Fruit fly (Drosophila melanogaster) whole organism, embryonic: ENCODE data around the gene Obp19b.

Experiments used
- Ada2b ChIP-seq: fragments of 200-800 bp; sonication (Bioruptor generic); IDR thresholded peaks from 2 replicates; pipeline ENCODE4 v1.3.6; 2022; ENCODE audit warnings: missing biosample characterization, missing genetic modification characterization
- CG10267 ChIP-seq: fragments of 200-800 bp; sonication (Bioruptor generic); optimal IDR thresholded peaks from 2 replicates; lab custom pipeline; 2018; ENCODE audit warnings: missing biosample characterization, mild to moderate bottlenecking, missing genetic modification characterization, moderate library complexity
- CG11456 ChIP-seq: fragments of 200-800 bp; sonication (Bioruptor generic); IDR thresholded peaks from 3 replicates; pipeline ENCODE4 v1.3.6; 2022; ENCODE audit warnings: missing biosample characterization, missing genetic modification characterization
- CG12299 ChIP-seq: fragments of 200-800 bp; sonication (Bioruptor generic); optimal IDR thresholded peaks from 2 replicates; lab custom pipeline; 2018; ENCODE audit warnings: missing biosample characterization, mild to moderate bottlenecking, missing genetic modification characterization
- CG13287 ChIP-seq: fragments of 200-800 bp; sonication (Bioruptor generic); IDR thresholded peaks from 2 replicates; pipeline ENCODE4 v1.3.6; 2022; ENCODE audit warnings: missing biosample characterization, missing genetic modification characterization; ENCODE audit not compliant: partially characterized antibody
- CG13424 ChIP-seq: fragments of 200-800 bp; sonication (Bioruptor generic); optimal IDR thresholded peaks from 2 replicates; lab custom pipeline; 2019; ENCODE audit warnings: missing biosample characterization, mild to moderate bottlenecking, missing genetic modification characterization, moderate library complexity
- CG13775 ChIP-seq: fragments of 200-800 bp; sonication (Bioruptor generic); optimal IDR thresholded peaks from 3 replicates; lab custom pipeline; 2017; ENCODE audit warnings: missing biosample characterization, mild to moderate bottlenecking, missing genetic modification characterization
- CG18764 ChIP-seq: fragments of 200-800 bp; sonication (Bioruptor generic); optimal IDR thresholded peaks from 3 replicates; lab custom pipeline; 2016; ENCODE audit warnings: missing biosample characterization, missing genetic modification characterization
- CG30431 ChIP-seq: fragments of 200-800 bp; sonication (Bioruptor generic); optimal IDR thresholded peaks from 2 replicates; lab custom pipeline; 2017; ENCODE audit warnings: missing biosample characterization, missing genetic modification characterization
- CG32532 ChIP-seq: fragments of 200-800 bp; sonication (Bioruptor generic); IDR thresholded peaks from 2 replicates; pipeline ENCODE4 v1.3.6; 2022; ENCODE audit warnings: missing biosample characterization, missing genetic modification characterization
- CG3838 ChIP-seq: fragments of 200-800 bp; sonication (Bioruptor generic); optimal IDR thresholded peaks from 3 replicates; lab custom pipeline; 2016; ENCODE audit warnings: missing biosample characterization, missing genetic modification characterization
- CG3995 ChIP-seq: fragments of 200-800 bp; sonication (Bioruptor generic); optimal IDR thresholded peaks from 3 replicates; lab custom pipeline; 2016; ENCODE audit warnings: missing biosample characterization, missing genetic modification characterization
- CG4707 ChIP-seq: fragments of 200-800 bp; sonication (Bioruptor generic); optimal IDR thresholded peaks from 2 replicates; lab custom pipeline; 2018; ENCODE audit warnings: missing biosample characterization, mild to moderate bottlenecking, missing genetic modification characterization, moderate library complexity
- CG4730 ChIP-seq: fragments of 200-800 bp; sonication (Bioruptor generic); IDR thresholded peaks from 2 replicates; pipeline ENCODE4 v1.3.6; 2022; ENCODE audit warnings: missing biosample characterization, missing genetic modification characterization
- CG6654 ChIP-seq: fragments of 200-800 bp; sonication (Bioruptor generic); optimal IDR thresholded peaks from 2 replicates; lab custom pipeline; 2017; ENCODE audit warnings: missing biosample characterization, mild to moderate bottlenecking, missing genetic modification characterization
- CG6683 ChIP-seq: fragments of 200-800 bp; sonication (Bioruptor generic); optimal IDR thresholded peaks from 2 replicates; lab custom pipeline; 2017; ENCODE audit warnings: missing biosample characterization, mild to moderate bottlenecking, missing genetic modification characterization, missing genetic modification reagents
- CG9817 ChIP-seq: fragments of 200-800 bp; sonication (Bioruptor generic); optimal IDR thresholded peaks from 2 replicates; lab custom pipeline; 2018; ENCODE audit warnings: missing biosample characterization, mild to moderate bottlenecking, missing genetic modification characterization, moderate library complexity
- CHES-1-like ChIP-seq: fragments of 200-800 bp; sonication (Bioruptor generic); optimal IDR thresholded peaks from 2 replicates; lab custom pipeline; 2016; ENCODE audit warnings: missing biosample characterization, missing genetic modification characterization
- Dad ChIP-seq: fragments of 200-800 bp; sonication (Bioruptor generic); optimal IDR thresholded peaks from 3 replicates; lab custom pipeline; 2016; ENCODE audit warnings: missing biosample characterization, missing genetic modification characterization
- Dbx ChIP-seq: fragments of 200-800 bp; sonication (Bioruptor generic); IDR thresholded peaks from 3 replicates; pipeline ENCODE4 v1.3.6; 2022; ENCODE audit warnings: missing biosample characterization, missing genetic modification characterization
- Dip2 ChIP-seq: fragments of 200-800 bp; sonication (Bioruptor generic); IDR thresholded peaks from 2 replicates; pipeline ENCODE4 v1.3.6; 2022; ENCODE audit warnings: missing biosample characterization, missing genetic modification characterization
- Dp ChIP-seq: fragments of 200-800 bp; sonication (Bioruptor generic); optimal IDR thresholded peaks from 2 replicates; lab custom pipeline; 2018; ENCODE audit warnings: missing biosample characterization, mild to moderate bottlenecking, missing genetic modification characterization, moderate library complexity
- HmgZ ChIP-seq: fragments of 200-800 bp; sonication (Bioruptor generic); optimal IDR thresholded peaks from 2 replicates; lab custom pipeline; 2018; ENCODE audit warnings: missing biosample characterization, mild to moderate bottlenecking, missing genetic modification characterization
- Kr ChIP-seq: fragments of 200-800 bp; sonication (Bioruptor generic); optimal IDR thresholded peaks from 2 replicates; lab custom pipeline; 2017; ENCODE audit warnings: missing biosample characterization, mild to moderate bottlenecking, missing genetic modification characterization
- Meics ChIP-seq: fragments of 200-800 bp; sonication (Bioruptor generic); optimal IDR thresholded peaks from 2 replicates; lab custom pipeline; 2017; ENCODE audit warnings: missing biosample characterization, mild to moderate bottlenecking, missing genetic modification characterization
- Myb ChIP-seq: fragments of 200-800 bp; sonication (Bioruptor generic); optimal IDR thresholded peaks from 2 replicates; lab custom pipeline; 2016; ENCODE audit warnings: missing biosample characterization, missing genetic modification characterization
- al ChIP-seq: fragments of 200-800 bp; sonication (Bioruptor generic); IDR thresholded peaks from 2 replicates; pipeline ENCODE4 v1.3.6; 2022; ENCODE audit warnings: missing biosample characterization, missing genetic modification characterization
- btn ChIP-seq: fragments of 200-800 bp; sonication (Bioruptor generic); optimal IDR thresholded peaks from 2 replicates; lab custom pipeline; 2016; ENCODE audit warnings: missing biosample characterization, missing genetic modification characterization
- cg ChIP-seq: fragments of 200-800 bp; sonication (Bioruptor generic); optimal IDR thresholded peaks from 3 replicates; lab custom pipeline; 2019; ENCODE audit warnings: missing biosample characterization, mild to moderate bottlenecking, missing genetic modification characterization, moderate library complexity
- chm ChIP-seq: fragments of 200-800 bp; sonication (Bioruptor generic); IDR thresholded peaks from 2 replicates; pipeline ENCODE4 v1.3.6; 2022; ENCODE audit warnings: missing biosample characterization, missing genetic modification characterization
- ci ChIP-seq: fragments of 200-800 bp; sonication (Bioruptor generic); IDR thresholded peaks from 3 replicates; pipeline ENCODE4 v1.3.6; 2022; ENCODE audit warnings: missing biosample characterization, missing genetic modification characterization
- esg ChIP-seq: fragments of 200-800 bp; sonication (Bioruptor generic); conservative IDR thresholded peaks from 2 replicates; pipeline ENCODE4 v1.3.6; 2022; ENCODE audit warnings: missing biosample characterization, missing genetic modification characterization
- eyg ChIP-seq: fragments of 200-800 bp; sonication (Bioruptor generic); optimal IDR thresholded peaks from 3 replicates; lab custom pipeline; 2016; ENCODE audit warnings: missing biosample characterization, missing genetic modification characterization
- fd102C ChIP-seq: fragments of 200-800 bp; sonication (Bioruptor generic); optimal IDR thresholded peaks from 2 replicates; lab custom pipeline; 2018; ENCODE audit warnings: missing biosample characterization, mild to moderate bottlenecking, missing genetic modification characterization, moderate library complexity
- hb ChIP-seq: fragments of 200-800 bp; sonication (Bioruptor generic); IDR thresholded peaks from 3 replicates; pipeline ENCODE4 v1.3.6; 2022; ENCODE audit warnings: missing biosample characterization, missing genetic modification characterization; ENCODE audit not compliant: partially characterized antibody
- insv ChIP-seq, 2 experiments: fragments of 200-800 bp; sonication (Bioruptor generic); optimal IDR thresholded peaks; 3 replicates each; lab custom pipeline; 2016 to 2018; ENCODE audit warnings: missing biosample characterization in 2 of 2, missing genetic modification characterization in 2 of 2
- inv ChIP-seq: fragments of 200-800 bp; sonication (Bioruptor generic); IDR thresholded peaks from 2 replicates; pipeline ENCODE4 v1.3.6; 2022; ENCODE audit warnings: missing biosample characterization, missing genetic modification characterization; ENCODE audit not compliant: partially characterized antibody
- jigr1 ChIP-seq: fragments of 200-800 bp; sonication (Bioruptor generic); IDR thresholded peaks from 3 replicates; pipeline ENCODE4 v1.3.6; 2022; ENCODE audit warnings: missing biosample characterization, missing genetic modification characterization
- jumu ChIP-seq: fragments of 200-800 bp; sonication (Bioruptor generic); optimal IDR thresholded peaks from 3 replicates; lab custom pipeline; 2016; ENCODE audit warnings: missing biosample characterization, missing genetic modification characterization
- ken ChIP-seq: fragments of 200-800 bp; sonication (Bioruptor generic); IDR thresholded peaks from 3 replicates; pipeline ENCODE4 v1.3.6; 2022; ENCODE audit warnings: missing biosample characterization, missing genetic modification characterization
- nerfin-2 ChIP-seq: fragments of 200-800 bp; sonication (Bioruptor generic); IDR thresholded peaks from 2 replicates; pipeline ENCODE4 v1.3.6; 2022; ENCODE audit warnings: missing biosample characterization, missing genetic modification characterization; ENCODE audit not compliant: partially characterized antibody
- odd ChIP-seq: fragments of 200-800 bp; sonication (Bioruptor generic); optimal IDR thresholded peaks from 2 replicates; lab custom pipeline; 2017; ENCODE audit warnings: missing biosample characterization, mild to moderate bottlenecking, missing genetic modification characterization
- pnt ChIP-seq: fragments of 200-800 bp; sonication (Bioruptor generic); optimal IDR thresholded peaks from 3 replicates; lab custom pipeline; 2016; ENCODE audit warnings: missing biosample characterization, missing genetic modification characterization
- salm ChIP-seq: fragments of 200-800 bp; sonication (Bioruptor generic); optimal IDR thresholded peaks from 2 replicates; lab custom pipeline; 2018; ENCODE audit warnings: missing biosample characterization, mild to moderate bottlenecking, missing genetic modification characterization
- sna ChIP-seq: fragments of 200-800 bp; sonication (Bioruptor generic); IDR thresholded peaks from 2 replicates; pipeline ENCODE4 v1.3.6; 2022; ENCODE audit warnings: missing biosample characterization, missing genetic modification characterization; ENCODE audit not compliant: partially characterized antibody
- tll ChIP-seq, 2 experiments: fragments of 200-800 bp in 1 of 2; fragments of >200 bp in 1 of 2; sonication (Bioruptor generic) in 1 of 2; optimal IDR thresholded peaks; 2 replicates each; lab custom pipeline; 2017 to 2019; ENCODE audit warnings: missing biosample characterization in 2 of 2, missing genetic modification characterization in 2 of 2, mild to moderate bottlenecking in 1 of 2, moderate library complexity in 1 of 2
- ttk ChIP-seq: fragments of 200-800 bp; sonication (Bioruptor generic); IDR thresholded peaks from 2 replicates; pipeline ENCODE4 v2.1.2; 2022; ENCODE audit warnings: missing biosample characterization, missing genetic modification characterization
- zfh2 ChIP-seq: fragments of 200-800 bp; sonication (Bioruptor generic); optimal IDR thresholded peaks from 2 replicates; lab custom pipeline; 2016; ENCODE audit warnings: missing biosample characterization, missing genetic modification characterization

Gene Obp19b

dm6 chrX:20429482-20430204, 13.1 kb downstream of the Obp19b start, which contains the start of the genes CG11710 and mal (continued):
- TF ChIP-seq CG13424 (tag; lab: Kevin White, UChicago) (peak; percentile 88), CG10267 (tag; lab: Kevin White, UChicago) (peak; percentile 78), CG12299 (peak; percentile 30), CG30431 (GFP tag; lab: Kevin White, UChicago) (no peak), jumu (GFP tag; lab: Kevin White, UChicago) (peak; percentile 53), CG6683 (GFP tag; lab: Kevin White, UChicago) (peak; percentile 70), Myb (peak; percentile 47), nerfin-2 (GFP tag; lab: Robert Waterston, UW) (0 out of 2 replicates have a peak, but pooled peaks have one; percentile 43), Dbx (GFP tag; lab: Robert Waterston, UW) (peak; percentile 82), Dip2 (GFP tag; lab: Robert Waterston, UW) (no peak), CG3838 (peak; percentile 47), CG13287 (GFP tag; lab: Robert Waterston, UW) (peak; percentile 51), eyg (GFP tag; lab: Kevin White, UChicago) (peak; percentile 71), odd (GFP tag; lab: Kevin White, UChicago) (no peak), cg (GFP tag; lab: Kevin White, UChicago) (no peak), al (GFP tag; lab: Robert Waterston, UW) (peak; percentile 56; the same call in 1 of the 2 replicates), Kr (GFP tag; lab: Kevin White, UChicago) (no peak), CHES-1-like (GFP tag; lab: Kevin White, UChicago) (peak; percentile 29), CG4730 (peak; percentile 60; the same call in 1 of the 2 replicates), zfh2 (GFP tag; lab: Kevin White, UChicago) (peak; percentile 73), Ada2b (peak; percentile 73), esg (GFP tag; lab: Robert Waterston, UW) (peak; percentile 80), HmgZ (tag; lab: Kevin White, UChicago) (peak; percentile 57), jigr1 (GFP tag; lab: Robert Waterston, UW) (peak; percentile 59; the same call in 1 of the 3 replicates), sna (GFP tag; lab: Robert Waterston, UW) (peak; percentile 46; the same call in 1 of the 2 replicates), ttk (GFP tag; lab: Robert Waterston, UW) (peak; percentile 56; the same call in 1 of the 2 replicates), salm (peak; percentile 9), ken (GFP tag; lab: Robert Waterston, UW) (no peak), btn (GFP tag; lab: Kevin White, UChicago) (peak; percentile 14), tll (GFP tag; optimal IDR thresholded peaks at IDR 0.05; lab: Kevin White, UChicago) (no peak), CG3995 (peak; percentile 66), CG18764 (GFP tag; lab: Kevin White, UChicago) (peak; percentile 69), inv (GFP tag; lab: Robert Waterston, UW) (no peak), CG6654 (peak; percentile 58), pnt (peak; percentile 43), insv (GFP tag; optimal IDR thresholded peaks at IDR 0.05; lab: Kevin White, UChicago) (peak in 1 of 2 experiments; percentile 7), fd102C (no peak), CG13775 (peak; percentile 69), Meics (GFP tag; lab: Kevin White, UChicago) (peak; percentile 85), CG9817 (tag; lab: Kevin White, UChicago) (peak; percentile 67), Dad (GFP tag; lab: Kevin White, UChicago) (peak; percentile 58), CG4707 (peak; percentile 41), CG11456 (GFP tag; lab: Robert Waterston, UW) (peak; percentile 64; the same call in 2 of the 3 replicates), hb (GFP tag; lab: Robert Waterston, UW) (no peak), ci (peak; percentile 69; the same call in 2 of the 3 replicates), chm (no peak), Dp (GFP tag; lab: Kevin White, UChicago) (peak; percentile 12), CG32532 (GFP tag; lab: Robert Waterston, UW) (peak; percentile 78)
